Worm (Caenorhabditis elegans) whole organism, L3 larva: Measurements from ENCODE around the gene F52E1.14.
A peak's percentile ranks its signal among the peaks of the same experiment; 100 is the strongest.

Experiments used
- R02D3.7 ChIP-seq: fragments of 150-350 bp; optimal IDR thresholded peaks from 2 replicates; lab custom pipeline; 2014; ENCODE audit warnings: missing biosample characterization, missing genetic modification characterization
- ZK546.5 ChIP-seq: sonication (generic microtip); optimal IDR thresholded peaks from 2 replicates; lab custom pipeline; 2017; ENCODE audit warnings: missing biosample characterization, missing genetic modification characterization
- aly-2 ChIP-seq: fragments of 150-350 bp; optimal IDR thresholded peaks from 2 replicates; lab custom pipeline; 2014; ENCODE audit warnings: missing biosample characterization, missing genetic modification characterization
- ama-1 ChIP-seq: fragments of 150-350 bp; optimal IDR thresholded peaks from 2 replicates; lab custom pipeline; 2018
- ceh-16 ChIP-seq: sonication (generic microtip); optimal IDR thresholded peaks from 2 replicates; lab custom pipeline; 2017; ENCODE audit warnings: missing biosample characterization, missing genetic modification characterization
- ceh-82 ChIP-seq: fragments of 150-350 bp; optimal IDR thresholded peaks from 2 replicates; lab custom pipeline; 2014; ENCODE audit warnings: missing biosample characterization, missing genetic modification characterization
- ceh-9 ChIP-seq: sonication (generic microtip); optimal IDR thresholded peaks from 2 replicates; lab custom pipeline; 2018; ENCODE audit warnings: missing biosample characterization, missing genetic modification characterization
- daf-12 ChIP-seq: fragments of 150-350 bp; optimal IDR thresholded peaks from 2 replicates; lab custom pipeline; 2014; ENCODE audit warnings: missing biosample characterization, missing genetic modification reagents, missing genetic modification characterization
- egl-27 ChIP-seq: sonication (generic microtip); optimal IDR thresholded peaks from 4 replicates; lab custom pipeline; 2017; ENCODE audit warnings: missing biosample characterization, missing genetic modification reagents, missing genetic modification characterization
- egl-5 ChIP-seq: fragments of 150-350 bp; optimal IDR thresholded peaks from 2 replicates; lab custom pipeline; 2017; ENCODE audit warnings: missing biosample characterization, missing genetic modification reagents, missing genetic modification characterization, inconsistent platforms
- elt-1 ChIP-seq: fragments of 150-350 bp; optimal IDR thresholded peaks from 2 replicates; lab custom pipeline; 2014; ENCODE audit warnings: missing biosample characterization, missing genetic modification characterization
- elt-2 ChIP-seq: sonication (generic microtip); optimal IDR thresholded peaks from 2 replicates; lab custom pipeline; 2016; ENCODE audit warnings: missing genetic modification reagents, mild to moderate bottlenecking, missing genetic modification characterization, missing compliant biosample characterization
- elt-3 ChIP-seq, 3 experiments: fragments of 150-350 bp in 1 of 3; sonication (generic microtip) in 2 of 3; optimal IDR thresholded peaks; 2 replicates in 2 of 3; 4 replicates in 1 of 3; lab custom pipeline; 2014 to 2017; ENCODE audit warnings: missing biosample characterization in 3 of 3, missing genetic modification characterization in 3 of 3
- eor-1 ChIP-seq, 2 experiments: fragments of 150-350 bp; optimal IDR thresholded peaks; 2 replicates each; lab custom pipeline; 2014 to 2018; ENCODE audit warnings: missing biosample characterization in 2 of 2, missing genetic modification characterization in 2 of 2
- fkh-10 ChIP-seq: sonication (generic microtip); optimal IDR thresholded peaks from 2 replicates; lab custom pipeline; 2017; ENCODE audit warnings: missing biosample characterization, missing genetic modification reagents, missing genetic modification characterization
- fkh-2 ChIP-seq: fragments of 150-350 bp; optimal IDR thresholded peaks from 2 replicates; lab custom pipeline; 2014; ENCODE audit warnings: missing biosample characterization, missing genetic modification reagents, missing genetic modification characterization
- fos-1 ChIP-seq: fragments of 150-350 bp; optimal IDR thresholded peaks from 2 replicates; lab custom pipeline; 2014; ENCODE audit warnings: missing biosample characterization, missing genetic modification characterization
- hmg-11 ChIP-seq: sonication (generic microtip); optimal IDR thresholded peaks from 2 replicates; lab custom pipeline; 2016; ENCODE audit warnings: missing genetic modification characterization, missing compliant biosample characterization
- jun-1 ChIP-seq: fragments of 150-350 bp; optimal IDR thresholded peaks from 2 replicates; lab custom pipeline; 2014; ENCODE audit warnings: missing biosample characterization, missing genetic modification reagents, missing genetic modification characterization
- lin-15B ChIP-seq: fragments of 150-350 bp; optimal IDR thresholded peaks from 2 replicates; lab custom pipeline; 2014; ENCODE audit warnings: missing biosample characterization, missing genetic modification characterization
- lin-39 ChIP-seq: fragments of 150-350 bp; optimal IDR thresholded peaks from 2 replicates; lab custom pipeline; 2018; ENCODE audit warnings: missing biosample characterization, missing genetic modification reagents, missing genetic modification characterization
- lsy-12 ChIP-seq: sonication (generic microtip); optimal IDR thresholded peaks from 2 replicates; lab custom pipeline; 2016; ENCODE audit warnings: mild to moderate bottlenecking, missing genetic modification characterization, missing compliant biosample characterization
- mdl-1 ChIP-seq: fragments of 150-350 bp; optimal IDR thresholded peaks from 2 replicates; lab custom pipeline; 2014; ENCODE audit warnings: missing biosample characterization, missing genetic modification characterization
- mml-1 ChIP-seq: fragments of 150-350 bp; sonication (generic microtip); optimal IDR thresholded peaks from 3 replicates; lab custom pipeline; 2014; ENCODE audit warnings: missing biosample characterization, missing genetic modification characterization
- nfya-1 ChIP-seq: sonication (generic microtip); optimal IDR thresholded peaks from 2 replicates; lab custom pipeline; 2017; ENCODE audit warnings: missing genetic modification characterization, mild to moderate bottlenecking, missing compliant biosample characterization, antibody characterized with exemption, moderate library complexity; ENCODE audit not compliant: insufficient read depth
- nhr-11 ChIP-seq: fragments of 150-350 bp; optimal IDR thresholded peaks from 2 replicates; lab custom pipeline; 2014; ENCODE audit warnings: missing biosample characterization, missing genetic modification characterization
- nhr-12 ChIP-seq: fragments of 150-350 bp; optimal IDR thresholded peaks from 2 replicates; lab custom pipeline; 2014; ENCODE audit warnings: missing biosample characterization, missing genetic modification characterization
- nhr-23 ChIP-seq: fragments of 150-350 bp; optimal IDR thresholded peaks from 2 replicates; lab custom pipeline; 2014; ENCODE audit warnings: missing biosample characterization, missing genetic modification reagents, missing genetic modification characterization
- nhr-237 ChIP-seq: fragments of 150-350 bp; optimal IDR thresholded peaks from 2 replicates; lab custom pipeline; 2014; ENCODE audit warnings: missing biosample characterization, missing genetic modification characterization
- nhr-25 ChIP-seq: sonication (generic microtip); optimal IDR thresholded peaks from 2 replicates; lab custom pipeline; 2017; ENCODE audit warnings: missing biosample characterization, missing genetic modification characterization
- nhr-28 ChIP-seq: fragments of 150-350 bp; optimal IDR thresholded peaks from 2 replicates; lab custom pipeline; 2014; ENCODE audit warnings: missing biosample characterization, missing genetic modification characterization
- nhr-43 ChIP-seq: sonication (generic microtip); optimal IDR thresholded peaks from 2 replicates; lab custom pipeline; 2016; ENCODE audit warnings: mild to moderate bottlenecking, missing genetic modification characterization, missing compliant biosample characterization; ENCODE audit not compliant: poor library complexity, severe bottlenecking
- nhr-67 ChIP-seq: fragments of 150-350 bp; optimal IDR thresholded peaks from 2 replicates; lab custom pipeline; 2014; ENCODE audit warnings: missing biosample characterization, missing genetic modification characterization
- nhr-76 ChIP-seq: fragments of 150-350 bp; sonication (generic microtip); optimal IDR thresholded peaks from 5 replicates; lab custom pipeline; 2014; ENCODE audit warnings: missing biosample characterization, missing genetic modification characterization
- nhr-77 ChIP-seq: fragments of 150-350 bp; optimal IDR thresholded peaks from 2 replicates; lab custom pipeline; 2014; ENCODE audit warnings: missing biosample characterization, missing genetic modification characterization
- pha-4 ChIP-seq: fragments of 150-350 bp; optimal IDR thresholded peaks from 2 replicates; lab custom pipeline; 2014; ENCODE audit warnings: missing biosample characterization, missing genetic modification reagents, missing genetic modification characterization
- pqm-1 ChIP-seq: fragments of 150-350 bp; optimal IDR thresholded peaks from 2 replicates; lab custom pipeline; 2017; ENCODE audit warnings: missing biosample characterization, missing genetic modification characterization, inconsistent platforms
- sea-2 ChIP-seq: fragments of 150-350 bp; sonication (generic microtip); optimal IDR thresholded peaks from 4 replicates; lab custom pipeline; 2014; ENCODE audit warnings: missing biosample characterization, missing genetic modification reagents, missing genetic modification characterization
- skn-1 ChIP-seq: fragments of 150-350 bp; optimal IDR thresholded peaks from 2 replicates; lab custom pipeline; 2014; ENCODE audit warnings: missing biosample characterization, missing genetic modification characterization
- snpc-4 ChIP-seq: fragments of 150-350 bp; optimal IDR thresholded peaks from 2 replicates; lab custom pipeline; 2014; ENCODE audit warnings: missing biosample characterization, missing genetic modification characterization
- tbx-2 ChIP-seq: sonication (generic microtip); optimal IDR thresholded peaks from 2 replicates; lab custom pipeline; 2016; ENCODE audit warnings: mild to moderate bottlenecking, missing genetic modification characterization, missing compliant biosample characterization
- unc-39 ChIP-seq: sonication (generic microtip); optimal IDR thresholded peaks from 4 replicates; lab custom pipeline; 2017; ENCODE audit warnings: missing biosample characterization, missing genetic modification characterization
- unc-62 ChIP-seq: fragments of 150-350 bp; sonication (generic microtip); optimal IDR thresholded peaks from 4 replicates; lab custom pipeline; 2014; ENCODE audit warnings: missing biosample characterization, missing genetic modification reagents, missing genetic modification characterization
- zag-1 ChIP-seq: fragments of 150-350 bp; optimal IDR thresholded peaks from 2 replicates; lab custom pipeline; 2014; ENCODE audit warnings: missing biosample characterization, missing genetic modification characterization
- ztf-11 ChIP-seq: fragments of 150-350 bp; optimal IDR thresholded peaks from 2 replicates; lab custom pipeline; 2014; ENCODE audit warnings: missing biosample characterization, missing genetic modification characterization
- ztf-4 ChIP-seq: fragments of 150-350 bp; optimal IDR thresholded peaks from 2 replicates; lab custom pipeline; 2014; ENCODE audit warnings: missing biosample characterization, missing genetic modification characterization

Gene F52E1.14

DNA sequence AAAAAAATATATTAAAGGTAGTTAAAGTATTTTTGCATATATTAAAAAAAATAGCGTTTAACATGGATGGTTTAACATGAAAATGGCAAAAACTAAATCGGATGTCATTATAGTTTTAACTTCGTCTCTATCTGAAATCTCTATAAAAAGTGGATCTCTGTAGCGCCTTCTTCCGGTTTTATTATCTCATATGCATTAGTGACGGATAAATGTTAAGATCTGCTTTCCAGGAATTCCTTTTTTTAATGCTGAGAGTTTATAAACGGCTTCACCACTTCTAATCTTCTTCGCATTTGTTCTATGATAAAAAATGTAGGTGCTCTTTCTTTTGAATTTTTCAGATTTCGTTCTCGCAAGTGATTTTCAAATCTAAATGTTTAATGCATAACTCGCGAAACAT, 41.3 kb upstream of the F52E1.14 start:
- TF ChIP-seq nhr-76 (tag; lab: Kevin White, UChicago) (no peak), unc-62 (no peak), egl-5 (tag; lab: Kevin White, UChicago) (no peak), mml-1 (no peak), lin-15B (tag; lab: Kevin White, UChicago) (no peak), aly-2 (tag; lab: Kevin White, UChicago) (no peak), nhr-77 (tag; lab: Kevin White, UChicago) (no peak), nhr-12 (no peak)

DNA sequence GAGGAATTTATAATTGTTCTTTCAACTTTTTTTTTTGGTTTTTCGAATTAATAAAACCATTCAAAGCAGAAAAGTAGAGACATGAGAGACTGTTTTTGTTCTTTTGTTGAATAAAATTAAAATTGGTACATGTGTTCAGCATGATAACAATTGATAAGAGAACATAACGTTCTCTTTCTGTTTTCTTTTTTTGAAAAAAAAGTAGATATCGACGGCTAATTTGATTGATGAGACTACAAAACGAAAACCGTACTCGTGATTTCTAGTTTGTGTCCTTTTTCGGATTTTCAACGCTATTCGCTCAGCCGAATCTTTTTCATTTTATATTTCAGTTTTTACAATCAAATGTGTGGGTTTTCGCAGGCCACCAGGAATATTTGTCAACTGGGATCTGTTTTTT, 38.3 kb upstream of the F52E1.14 start, which contains the start of gene C08D8.1:
Gene C08D8.1 (plus strand): TSS at position 324 of the 400 bp plus-strand sequence.
- TF ChIP-seq R02D3.7 (tag; lab: Kevin White, UChicago) (no peak), nhr-76 (tag; lab: Kevin White, UChicago) (no peak), nhr-28 (tag; lab: Kevin White, UChicago) (no peak), zag-1 (tag; lab: Kevin White, UChicago) (no peak), ceh-16 (tag; lab: Kevin White, UChicago) (no peak), daf-12 (tag; lab: Kevin White, UChicago) (no peak), nhr-67 (tag; lab: Kevin White, UChicago) (no peak), elt-2 (tag; lab: Kevin White, UChicago) (no peak), hmg-11 (tag; lab: Kevin White, UChicago) (no peak), snpc-4 (no peak), nhr-237 (no peak), skn-1 (tag; lab: Kevin White, UChicago) (no peak), ztf-4 (tag; lab: Kevin White, UChicago) (no peak), nhr-23 (tag; lab: Kevin White, UChicago) (no peak), lsy-12 (tag; lab: Kevin White, UChicago) (no peak), egl-5 (tag; lab: Kevin White, UChicago) (no peak), jun-1 (tag; lab: Kevin White, UChicago) (no peak), ztf-11 (tag; lab: Kevin White, UChicago) (no peak)

DNA sequence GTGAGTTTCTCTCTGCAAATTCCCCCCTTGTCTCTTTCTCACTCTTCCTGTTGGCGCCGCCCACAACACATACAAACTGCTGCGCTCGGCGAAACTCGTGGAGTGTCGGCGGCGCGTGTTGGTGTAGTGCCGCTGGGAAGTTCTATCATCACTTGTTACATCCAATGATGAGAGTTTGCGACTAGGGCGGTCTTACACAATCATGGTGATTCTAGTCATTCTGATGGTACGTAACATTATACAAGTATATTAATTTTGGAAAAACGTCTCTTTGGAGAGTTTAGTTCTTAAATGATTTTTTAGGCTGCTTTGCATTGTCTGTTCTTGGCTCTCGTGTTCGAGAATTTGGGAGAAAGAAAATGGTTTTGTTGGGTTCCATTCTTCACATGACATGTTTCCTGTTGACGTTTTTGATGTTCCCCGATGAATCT, 34.7 kb upstream of the F52E1.14 start:
- TF ChIP-seq sea-2 (GFP tag; lab: Kevin White, UChicago) (no peak), ZK546.5 (tag; lab: Kevin White, UChicago) (no peak), ztf-11 (tag; lab: Kevin White, UChicago) (no peak), egl-5 (tag; lab: Kevin White, UChicago) (no peak), nhr-28 (tag; lab: Kevin White, UChicago) (no peak), fkh-2 (tag; lab: Kevin White, UChicago) (no peak), egl-27 (peak; percentile 63), lin-15B (tag; lab: Kevin White, UChicago) (peak; percentile 70), elt-2 (tag; lab: Kevin White, UChicago) (peak; percentile 71), elt-1 (peak; percentile 19), snpc-4 (peak; percentile 99), nhr-76 (tag; lab: Kevin White, UChicago) (no peak), eor-1 (tag; optimal IDR thresholded peaks at IDR 0.05; lab: Kevin White, UChicago) (no peak), aly-2 (tag; lab: Kevin White, UChicago) (peak; percentile 29), ama-1 (lab: Kevin White, UChicago) (peak; percentile 98), pqm-1 (tag; lab: Kevin White, UChicago) (peak; percentile 84), nhr-77 (tag; lab: Kevin White, UChicago) (peak; percentile 45), fos-1 (tag; lab: Kevin White, UChicago) (peak; percentile 13), ceh-82 (peak; percentile 69), unc-62 (peak; percentile 45), mml-1 (no peak), nhr-11 (tag; lab: Kevin White, UChicago) (no peak), nhr-25 (tag; lab: Kevin White, UChicago) (peak; percentile 84), tbx-2 (tag; lab: Kevin White, UChicago) (peak; percentile 74), hmg-11 (tag; lab: Kevin White, UChicago) (peak; percentile 78), nhr-23 (tag; lab: Kevin White, UChicago) (peak; percentile 85), ceh-9 (tag; lab: Kevin White, UChicago) (no peak), mdl-1 (no peak), daf-12 (tag; lab: Kevin White, UChicago) (no peak), pha-4 (tag; lab: Kevin White, UChicago) (peak; percentile 73), unc-39 (tag; lab: Kevin White, UChicago) (no peak), skn-1 (tag; lab: Kevin White, UChicago) (peak; percentile 68), R02D3.7 (tag; lab: Kevin White, UChicago) (peak; percentile 78), elt-3 (tag; optimal IDR thresholded peaks at IDR 0.05; lab: Kevin White, UChicago) (peak in 1 of 3 experiments; percentile 14), zag-1 (tag; lab: Kevin White, UChicago) (peak; percentile 9), ztf-4 (tag; lab: Kevin White, UChicago) (no peak), nhr-67 (tag; lab: Kevin White, UChicago) (no peak), fkh-10 (no peak), nhr-237 (no peak), lin-39 (tag; lab: Kevin White, UChicago) (peak; percentile 74), ceh-16 (tag; lab: Kevin White, UChicago) (peak; percentile 7), nhr-43 (tag; lab: Kevin White, UChicago) (peak; percentile 89), nfya-1 (tag; lab: Kevin White, UChicago) (peak; percentile 94), jun-1 (tag; lab: Kevin White, UChicago) (peak; percentile 33), lsy-12 (tag; lab: Kevin White, UChicago) (peak; percentile 36)
